Worm (Caenorhabditis elegans): Measurements from ENCODE around the gene D1044.4.

D1044.4 gene

ce11 chrIII:5521930-5522329 lies at the start of gene D1044.4:
Gene D1044.4, minus strand, starts transcription at chrIII:5522030.
- TF ChIP-seq unc-39 (tag; optimal IDR thresholded peaks at IDR 0.05) (no peak), nhr-43 (tag; optimal IDR thresholded peaks at IDR 0.05; ENCODE audit: poor library complexity, severe bottlenecking) (no peak), aly-2 (tag; optimal IDR thresholded peaks at IDR 0.05) (no peak), nhr-237 (tag; optimal IDR thresholded peaks at IDR 0.05) (no peak), nhr-28 (tag; optimal IDR thresholded peaks at IDR 0.05) (no peak), R02D3.7 (tag; optimal IDR thresholded peaks at IDR 0.05) (no peak), daf-12 (tag; optimal IDR thresholded peaks at IDR 0.05) (no peak), egl-27 (tag; optimal IDR thresholded peaks at IDR 0.05) (no peak), zag-1 (tag; optimal IDR thresholded peaks at IDR 0.05) (no peak), nhr-25 (tag; optimal IDR thresholded peaks at IDR 0.05) (no peak), nhr-77 (tag; optimal IDR thresholded peaks at IDR 0.05) (no peak), ceh-9 (tag; optimal IDR thresholded peaks at IDR 0.05) (no peak), jun-1 (tag; optimal IDR thresholded peaks at IDR 0.05) (no peak), eor-1 (tag; optimal IDR thresholded peaks at IDR 0.05) (no peak)

- TF ChIP-seq nhr-11 (tag; optimal IDR thresholded peaks at IDR 0.05) = no peak
- TF ChIP-seq lin-39 (tag; optimal IDR thresholded peaks at IDR 0.05) = peak; percentile 36
- peak; percentile 10 for TF ChIP-seq nfya-1 (tag; optimal IDR thresholded peaks at IDR 0.05; ENCODE audit: insufficient read depth)
- TF ChIP-seq nhr-28 (tag; optimal IDR thresholded peaks at IDR 0.05) = no peak
- TF ChIP-seq pha-4 (tag; optimal IDR thresholded peaks at IDR 0.05) = no peak
These were observed 49.1 kb upstream of the D1044.4 start for ce11 chrIII:5570814-5571443.

- TF ChIP-seq ceh-16 (tag; optimal IDR thresholded peaks at IDR 0.05) = no peak
- no peak for TF ChIP-seq mml-1 (tag; optimal IDR thresholded peaks at IDR 0.05)
- TF ChIP-seq eor-1 (tag; optimal IDR thresholded peaks at IDR 0.05) = no peak
These were observed 46.8 kb upstream of the D1044.4 start, which contains the start of gene nspb-12 for ce11 chrIII:5568679-5569078. Gene nspb-12, minus strand, starts transcription at chrIII:5568779.

ce11 chrIII:5568265-5568664 lies 46.4 kb upstream of the D1044.4 start:
- TF ChIP-seq fos-1 (tag; optimal IDR thresholded peaks at IDR 0.05) = no peak
- no peak for TF ChIP-seq unc-62 (GFP tag; optimal IDR thresholded peaks at IDR 0.05)
- TF ChIP-seq nhr-28 (tag; optimal IDR thresholded peaks at IDR 0.05) = no peak
- no peak for TF ChIP-seq zag-1 (tag; optimal IDR thresholded peaks at IDR 0.05)
- TF ChIP-seq jun-1 (tag; optimal IDR thresholded peaks at IDR 0.05) = no peak
- TF ChIP-seq nhr-23 (tag; optimal IDR thresholded peaks at IDR 0.05) = no peak
- TF ChIP-seq snpc-4 (tag; optimal IDR thresholded peaks at IDR 0.05) = no peak
- no peak for TF ChIP-seq ceh-28 (tag; optimal IDR thresholded peaks at IDR 0.05)
- no peak for TF ChIP-seq skn-1 (tag; optimal IDR thresholded peaks at IDR 0.05)
- no peak for TF ChIP-seq ceh-9 (tag; optimal IDR thresholded peaks at IDR 0.05)
- no peak for TF ChIP-seq ceh-82 (tag; optimal IDR thresholded peaks at IDR 0.05)
- no peak for TF ChIP-seq nhr-67 (tag; optimal IDR thresholded peaks at IDR 0.05)
- no peak for TF ChIP-seq lsy-12 (tag; optimal IDR thresholded peaks at IDR 0.05)
- no peak for TF ChIP-seq nhr-12 (tag; optimal IDR thresholded peaks at IDR 0.05)

- no peak for TF ChIP-seq jun-1 (tag; optimal IDR thresholded peaks at IDR 0.05)
- no peak for TF ChIP-seq zag-1 (tag; optimal IDR thresholded peaks at IDR 0.05)
- no peak for TF ChIP-seq pha-4 (tag; optimal IDR thresholded peaks at IDR 0.05)
- TF ChIP-seq lsy-12 (tag; optimal IDR thresholded peaks at IDR 0.05) = no peak
- no peak for TF ChIP-seq tbx-2 (tag; optimal IDR thresholded peaks at IDR 0.05)
- TF ChIP-seq elt-1 (tag; optimal IDR thresholded peaks at IDR 0.05) = no peak
- no peak for TF ChIP-seq nhr-12 (tag; optimal IDR thresholded peaks at IDR 0.05)
- TF ChIP-seq nhr-28 (tag; optimal IDR thresholded peaks at IDR 0.05) = no peak
- TF ChIP-seq nhr-11 (tag; optimal IDR thresholded peaks at IDR 0.05) = no peak
- TF ChIP-seq fos-1 (tag; optimal IDR thresholded peaks at IDR 0.05) = no peak
- no peak for TF ChIP-seq nhr-76 (tag; optimal IDR thresholded peaks at IDR 0.05)
- no peak for TF ChIP-seq elt-3 (tag; optimal IDR thresholded peaks at IDR 0.05)
- no peak for TF ChIP-seq nhr-237 (tag; optimal IDR thresholded peaks at IDR 0.05)
- no peak for TF ChIP-seq fkh-2 (tag; optimal IDR thresholded peaks at IDR 0.05)
- TF ChIP-seq ztf-11 (tag; optimal IDR thresholded peaks at IDR 0.05) = no peak
- no peak for TF ChIP-seq ceh-16 (tag; optimal IDR thresholded peaks at IDR 0.05)
- no peak for TF ChIP-seq eor-1 (tag; optimal IDR thresholded peaks at IDR 0.05)
- no peak for TF ChIP-seq sea-2 (GFP tag; optimal IDR thresholded peaks at IDR 0.05)
These were observed 44.7 kb upstream of the D1044.4 start for ce11 chrIII:5566496-5566895.
